Worm (Caenorhabditis elegans): ENCODE measurements around the gene B0272.3.

The B0272.3 gene

DNA sequence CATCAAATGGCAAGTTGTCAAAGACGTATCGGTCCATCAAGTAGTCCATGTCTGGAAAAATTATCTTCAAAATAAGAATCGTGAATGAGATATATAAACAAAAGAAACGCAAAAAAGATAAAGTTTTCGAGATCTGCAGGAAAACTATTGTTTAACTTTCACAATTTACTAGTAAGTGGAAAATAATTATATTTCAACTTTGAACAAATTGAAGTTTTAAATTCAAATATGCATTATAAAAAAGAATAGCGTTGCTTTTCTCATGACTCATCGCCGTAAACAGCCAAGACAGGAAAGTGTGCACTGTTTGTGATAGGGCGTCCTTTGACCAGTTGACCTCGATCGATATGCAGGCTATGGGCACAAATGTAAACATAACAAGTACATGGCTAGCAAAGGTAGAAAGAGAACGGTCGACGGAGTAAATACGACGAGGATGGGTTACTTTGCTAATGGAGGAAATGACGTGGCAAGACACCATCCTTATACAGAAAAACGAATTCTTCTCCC lies 20.8 kb downstream of the B0272.3 start, which contains the start of gene ZK899.2:
Gene ZK899.2, minus strand, starts transcription at position 51 of the 510 bp plus-strand sequence.
- TF ChIP-seq ceh-91 (GFP tag; IDR thresholded peaks at IDR 0.05) = no peak
- no peak for TF ChIP-seq hlh-12 (tag; optimal IDR thresholded peaks at IDR 0.05)
- no peak for TF ChIP-seq tbp1 (GFP tag; optimal IDR thresholded peaks at IDR 0.05)
- TF ChIP-seq hsf-1 (GFP tag; IDR thresholded peaks at IDR 0.05) = no peak
- no peak for TF ChIP-seq F49E8.2 (tag; optimal IDR thresholded peaks at IDR 0.05; ENCODE audit: insufficient read depth)
- no peak for TF ChIP-seq chd-7 (tag; optimal IDR thresholded peaks at IDR 0.05)
- TF ChIP-seq sdz-38 (tag; optimal IDR thresholded peaks at IDR 0.05) = no peak
- TF ChIP-seq somi-1 (GFP tag; optimal IDR thresholded peaks at IDR 0.05) = no peak
- TF ChIP-seq snpc-3.4 (tag; optimal IDR thresholded peaks at IDR 0.05) = no peak
- TF ChIP-seq hmg-1.2 (GFP tag; IDR thresholded peaks at IDR 0.05) = no peak
- TF ChIP-seq rcor-1 (GFP tag; IDR thresholded peaks at IDR 0.05) = no peak
- no peak for TF ChIP-seq tlf-1 (GFP tag; optimal IDR thresholded peaks at IDR 0.05)
- TF ChIP-seq ztf-25 (GFP tag; IDR thresholded peaks at IDR 0.05) = no peak
- TF ChIP-seq tbx-9 (tag; optimal IDR thresholded peaks at IDR 0.05; ENCODE audit: borderline replicate concordance) = no peak
- no peak for TF ChIP-seq C06A6.2 (GFP tag; conservative IDR thresholded peaks at IDR 0.05)

DNA sequence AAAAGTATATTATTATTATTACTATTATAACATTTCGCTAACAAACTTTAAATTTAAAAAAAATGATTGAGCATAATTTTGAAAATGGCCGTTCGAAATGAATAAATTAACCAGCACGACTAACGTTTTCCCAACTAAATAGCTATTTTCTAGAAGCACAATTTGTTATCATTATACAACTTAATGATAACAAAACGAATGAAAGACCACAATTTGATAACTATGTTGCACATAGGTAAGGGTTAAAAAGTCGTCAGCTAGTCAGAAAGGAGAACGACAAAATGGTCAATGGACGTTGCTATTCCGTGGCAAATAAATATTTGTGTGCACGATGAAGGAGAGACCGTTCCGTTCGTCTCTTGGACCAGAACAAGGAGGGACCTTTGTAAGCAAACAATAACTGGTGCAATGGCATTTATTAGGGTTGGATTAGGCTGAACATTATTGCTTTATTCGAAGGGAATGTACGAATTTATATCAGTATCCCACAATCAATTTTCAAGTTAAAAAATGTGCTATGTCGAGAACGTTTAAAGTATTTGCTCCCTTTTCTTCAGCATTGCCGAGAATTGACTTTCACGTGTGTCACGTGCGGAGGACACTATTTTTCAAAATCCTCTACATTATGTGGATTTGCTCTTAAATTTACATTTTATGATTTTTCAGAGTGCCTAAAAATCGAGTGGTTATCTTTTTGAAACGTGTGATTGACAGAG lies 21.4 kb downstream of the B0272.3 start, which contains the start of gene ZK899.3:
Gene ZK899.3, plus strand, starts transcription at position 666 of the 716 bp plus-strand sequence.
- TF ChIP-seq ama-1 (optimal IDR thresholded peaks at IDR 0.05) (no peak), ama-1 (GFP tag; optimal IDR thresholded peaks at IDR 0.05) (no peak), dpl-1 (GFP tag; optimal IDR thresholded peaks at IDR 0.05) (no peak), nhr-80 (tag; optimal IDR thresholded peaks at IDR 0.05) (peak; percentile 36), Y53F4B.3 (GFP tag; IDR thresholded peaks at IDR 0.05) (no peak), sptf-2 (GFP tag; optimal IDR thresholded peaks at IDR 0.05) (no peak)

DNA sequence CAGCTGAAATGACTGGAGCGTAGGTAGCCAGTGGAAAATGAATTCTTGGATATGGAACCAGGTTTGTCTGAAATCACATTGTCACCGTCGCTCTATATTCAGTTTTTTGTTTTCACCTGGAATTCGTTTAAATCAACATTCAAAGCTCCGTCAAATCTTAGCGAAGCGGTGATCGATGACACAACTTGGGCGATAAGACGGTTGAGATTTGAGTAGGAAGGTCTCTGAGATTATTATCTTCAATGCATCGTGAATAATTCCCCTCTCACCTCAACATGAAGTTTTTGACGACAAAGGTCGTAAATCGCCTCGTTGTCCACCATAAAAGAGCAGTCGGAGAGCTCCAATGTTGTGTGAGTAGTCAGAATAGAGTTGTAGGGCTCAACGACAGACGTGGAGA lies 25.3 kb downstream of the B0272.3 start:
- TF ChIP-seq F57C9.4 (tag; optimal IDR thresholded peaks at IDR 0.05) = no peak
- no peak for TF ChIP-seq attf-3 (GFP tag; conservative IDR thresholded peaks at IDR 0.05)
- TF ChIP-seq mxl-1 (tag; optimal IDR thresholded peaks at IDR 0.05) = no peak
- TF ChIP-seq pbrm-1 (GFP tag; IDR thresholded peaks at IDR 0.05) = no peak
- TF ChIP-seq C17E4.6 (GFP tag; IDR thresholded peaks at IDR 0.05) = no peak
- TF ChIP-seq snpc-1.3 (tag; optimal IDR thresholded peaks at IDR 0.05; ENCODE audit: insufficient read depth) = no peak
- no peak for TF ChIP-seq hmg-20 (GFP tag; IDR thresholded peaks at IDR 0.05)
- no peak for TF ChIP-seq sptf-2 (GFP tag; optimal IDR thresholded peaks at IDR 0.05)
- TF ChIP-seq repo-1 (tag; optimal IDR thresholded peaks at IDR 0.05) = no peak
- no peak for TF ChIP-seq snpc-4 (GFP tag; optimal IDR thresholded peaks at IDR 0.05)
- no peak for TF ChIP-seq snpc-4 (tag; optimal IDR thresholded peaks at IDR 0.05)
- no peak for TF ChIP-seq lin-26 (GFP tag; IDR thresholded peaks at IDR 0.05)
- TF ChIP-seq ztf-28 (GFP tag; IDR thresholded peaks at IDR 0.05) = no peak
- no peak for TF ChIP-seq hmg-1.2 (GFP tag; IDR thresholded peaks at IDR 0.05)
- no peak for TF ChIP-seq gei-17 (GFP tag; optimal IDR thresholded peaks at IDR 0.05)
- no peak for TF ChIP-seq nhr-179 (tag; optimal IDR thresholded peaks at IDR 0.05)
- TF ChIP-seq madf-6 (GFP tag; IDR thresholded peaks at IDR 0.05) = no peak
- no peak for TF ChIP-seq hlh-26 (GFP tag; conservative IDR thresholded peaks at IDR 0.05)
- TF ChIP-seq C06A6.2 (GFP tag; conservative IDR thresholded peaks at IDR 0.05) = no peak
- no peak for TF ChIP-seq F37B4.10 (GFP tag; IDR thresholded peaks at IDR 0.05)
- no peak for TF ChIP-seq ets-4 (GFP tag; optimal IDR thresholded peaks at IDR 0.05)
